Fruit fly (Drosophila melanogaster): ENCODE results near the gene CG7606.

CG7606 gene

dm6 chr3R:17617121-17617975 lies 21.0 kb downstream of the CG7606 start (continued):
- TF ChIP-seq Mes4 (GFP tag; optimal IDR thresholded peaks at IDR 0.05) (no peak), grn (GFP tag; optimal IDR thresholded peaks at IDR 0.05) (no peak), CG2116 (GFP tag; optimal IDR thresholded peaks at IDR 0.05) (no peak), CG13424 (tag; optimal IDR thresholded peaks at IDR 0.05) (no peak), CG13296 (GFP tag; optimal IDR thresholded peaks at IDR 0.05) (no peak), lmd (GFP tag; IDR thresholded peaks at IDR 0.05) (peak; percentile 14; the same call in 1 of the 2 replicates), zf30C (GFP tag; optimal IDR thresholded peaks at IDR 0.05) (no peak), rib (GFP tag; IDR thresholded peaks at IDR 0.05) (no peak), CG10959 (GFP tag; IDR thresholded peaks at IDR 0.05) (no peak; the same call in 1 of the 2 replicates), HLH3B (GFP tag; IDR thresholded peaks at IDR 0.05) (no peak), CG5180 (GFP tag; optimal IDR thresholded peaks at IDR 0.05) (no peak), CG2875 (GFP tag; optimal IDR thresholded peaks at IDR 0.05) (no peak), CG17359 (tag; optimal IDR thresholded peaks at IDR 0.05) (peak; percentile 2), CG4328 (GFP tag; optimal IDR thresholded peaks at IDR 0.05) (no peak), CG8281 (tag; optimal IDR thresholded peaks at IDR 0.05) (no peak), pita (GFP tag; optimal IDR thresholded peaks at IDR 0.05) (peak; percentile 85), so (GFP tag; IDR thresholded peaks at IDR 0.05) (peak; percentile 46; the same call in 2 of the 3 replicates), dpn (GFP tag; optimal IDR thresholded peaks at IDR 0.05) (peak; percentile 23 to 27), CG17385 (GFP tag; optimal IDR thresholded peaks at IDR 0.05) (no peak), CG9215 (GFP tag; IDR thresholded peaks at IDR 0.05) (no peak), Blimp-1 (GFP tag; optimal IDR thresholded peaks at IDR 0.05) (no peak), eve (GFP tag; optimal IDR thresholded peaks at IDR 0.05) (peak in 1 of 2 experiments; percentile 55), BEAF-32 (GFP tag; optimal IDR thresholded peaks at IDR 0.05) (no peak), Deaf1 (tag; optimal IDR thresholded peaks at IDR 0.05) (no peak), lbe (GFP tag; optimal IDR thresholded peaks at IDR 0.05) (no peak), CG3281 (GFP tag; optimal IDR thresholded peaks at IDR 0.05) (peak; percentile 36), hth (optimal IDR thresholded peaks at IDR 0.05) (no peak), Optix (GFP tag; IDR thresholded peaks at IDR 0.05) (no peak), Eip74EF (GFP tag; optimal IDR thresholded peaks at IDR 0.05) (no peak), unpg (GFP tag; optimal IDR thresholded peaks at IDR 0.05) (no peak), danr (GFP tag; IDR thresholded peaks at IDR 0.05) (no peak), cato (GFP tag; optimal IDR thresholded peaks at IDR 0.05; ENCODE audit: borderline replicate concordance) (no peak), CG3726 (GFP tag; IDR thresholded peaks at IDR 0.05) (no peak), wor (GFP tag; IDR thresholded peaks at IDR 0.05) (no peak), CG6175 (GFP tag; IDR thresholded peaks at IDR 0.05) (no peak), CG6654 (GFP tag; optimal IDR thresholded peaks at IDR 0.05) (no peak), CG1233 (GFP tag; optimal IDR thresholded peaks at IDR 0.05) (no peak), CkIIα-i1 (GFP tag; IDR thresholded peaks at IDR 0.05) (no peak), nmo (GFP tag; optimal IDR thresholded peaks at IDR 0.05) (peak; percentile 13), CG12219 (GFP tag; optimal IDR thresholded peaks at IDR 0.05) (no peak), ATbp (GFP tag; optimal IDR thresholded peaks at IDR 0.05) (peak; percentile 9), CG2202 (tag; optimal IDR thresholded peaks at IDR 0.05) (no peak), CG17328 (GFP tag; IDR thresholded peaks at IDR 0.05) (no peak), sc (optimal IDR thresholded peaks at IDR 0.05) (no peak), sc (GFP tag; optimal IDR thresholded peaks at IDR 0.05) (no peak), ase (GFP tag; IDR thresholded peaks at IDR 0.05) (0 out of 3 replicates have a peak, but pooled peaks have one; percentile 32), Fer3 (tag; optimal IDR thresholded peaks at IDR 0.05) (no peak), Ets97D (GFP tag; optimal IDR thresholded peaks at IDR 0.05) (no peak), Fer1 (GFP tag; optimal IDR thresholded peaks at IDR 0.05) (peak; percentile 50)
